Worm (Caenorhabditis elegans) whole organism, L3 larva: ENCODE measurements around the gene F55C10.4.

Source experiments
- ceh-9 ChIP-seq: sonication (generic microtip); optimal IDR thresholded peaks from 2 replicates; lab custom pipeline; 2018; ENCODE audit warnings: missing biosample characterization, missing genetic modification characterization
- daf-12 ChIP-seq: fragments of 150-350 bp; optimal IDR thresholded peaks from 2 replicates; lab custom pipeline; 2014; ENCODE audit warnings: missing biosample characterization, missing genetic modification reagents, missing genetic modification characterization
- fkh-10 ChIP-seq: sonication (generic microtip); optimal IDR thresholded peaks from 2 replicates; lab custom pipeline; 2017; ENCODE audit warnings: missing biosample characterization, missing genetic modification reagents, missing genetic modification characterization

ce11 chrV:11410902-11411561 is 24.5 kb downstream of the F55C10.4 start, which contains the start of the genes K03B8.8 and grl-3:
- TF ChIP-seq fkh-10 (GFP tag; lab: Kevin White, UChicago), result no peak
- no peak for TF ChIP-seq daf-12 (tag; lab: Kevin White, UChicago)
- TF ChIP-seq ceh-9 (tag; lab: Kevin White, UChicago), result no peak
